Worm (Caenorhabditis elegans) whole organism, midembryonic: Measurements from ENCODE around the gene clec-243.
"Not testable (repeated sequence)": the region's sequence is repeated elsewhere in the genome, so short reads cannot be mapped to it uniquely, and the experiment has no call there.

Experiments used
- T22C8.4 ChIP-seq: fragments of 200-800 bp; sonication (Bioruptor generic); IDR thresholded peaks from 2 replicates; pipeline ENCODE4 v1.3.6; 2022; ENCODE audit warnings: missing genetic modification characterization, missing compliant biosample characterization
- klf-2 ChIP-seq: fragments of 200-800 bp; sonication (Bioruptor generic); conservative IDR thresholded peaks from 2 replicates; pipeline ENCODE4 v1.3.6; 2022; ENCODE audit warnings: missing genetic modification reagents, missing genetic modification characterization, missing compliant biosample characterization

DNA sequence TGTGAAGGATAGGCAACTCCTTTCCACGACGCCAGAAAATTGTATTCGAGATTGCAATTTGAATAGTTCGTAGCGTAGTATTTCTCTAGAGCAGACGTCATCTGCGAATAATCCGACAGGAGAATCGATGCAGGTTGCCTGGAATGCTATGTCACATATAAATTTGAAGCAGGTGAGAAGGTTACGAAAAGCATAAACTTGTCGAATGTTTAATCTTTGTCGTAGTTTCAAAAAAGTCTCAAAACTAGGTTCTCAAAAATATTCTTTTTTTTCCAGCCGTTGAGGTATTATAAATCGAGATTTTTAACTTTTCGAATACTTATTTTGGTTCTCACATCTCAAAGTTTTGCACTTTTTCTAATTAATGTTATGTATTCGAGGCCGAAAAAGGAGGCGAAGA lies 6.2 kb upstream of the clec-243 start, which contains the start of gene srh-116:
- TF ChIP-seq T22C8.4, klf-2 (GFP tag; lab: Robert Waterston, UW): not testable (repeated sequence)
